Fruit fly (Drosophila melanogaster): ENCODE data around the gene Spn28Db.

Spn28Db gene

dm6 chr2L:7876520-7877232, 13.8 kb downstream of the Spn28Db start:
- TF ChIP-seq CG8301 (tag; optimal IDR thresholded peaks at IDR 0.05) (no peak), CG9948 (tag; optimal IDR thresholded peaks at IDR 0.05) (peak; percentile 17), D1 (tag; optimal IDR thresholded peaks at IDR 0.05) (no peak), Ets98B (GFP tag; IDR thresholded peaks at IDR 0.05) (no peak), CG12605 (GFP tag; IDR thresholded peaks at IDR 0.05) (no peak), CG32121 (GFP tag; IDR thresholded peaks at IDR 0.05) (no peak), CG34367 (tag; optimal IDR thresholded peaks at IDR 0.05) (no peak), Snoo (tag; optimal IDR thresholded peaks at IDR 0.05) (no peak), fd96Ca (GFP tag; IDR thresholded peaks at IDR 0.05) (no peak), CG8159 (tag; optimal IDR thresholded peaks at IDR 0.05) (peak; percentile 24), rn (GFP tag; IDR thresholded peaks at IDR 0.05) (no peak), CG15710 (tag; optimal IDR thresholded peaks at IDR 0.05) (no peak), CG14655 (GFP tag; optimal IDR thresholded peaks at IDR 0.05) (peak; percentile 44), CG4496 (GFP tag; IDR thresholded peaks at IDR 0.05) (0 out of 3 replicates have a peak, but pooled peaks have one; percentile 41), Pif1B (GFP tag; optimal IDR thresholded peaks at IDR 0.05) (no peak), CG17806 (tag; optimal IDR thresholded peaks at IDR 0.05) (no peak), gl (tag; optimal IDR thresholded peaks at IDR 0.05) (no peak)

DNA sequence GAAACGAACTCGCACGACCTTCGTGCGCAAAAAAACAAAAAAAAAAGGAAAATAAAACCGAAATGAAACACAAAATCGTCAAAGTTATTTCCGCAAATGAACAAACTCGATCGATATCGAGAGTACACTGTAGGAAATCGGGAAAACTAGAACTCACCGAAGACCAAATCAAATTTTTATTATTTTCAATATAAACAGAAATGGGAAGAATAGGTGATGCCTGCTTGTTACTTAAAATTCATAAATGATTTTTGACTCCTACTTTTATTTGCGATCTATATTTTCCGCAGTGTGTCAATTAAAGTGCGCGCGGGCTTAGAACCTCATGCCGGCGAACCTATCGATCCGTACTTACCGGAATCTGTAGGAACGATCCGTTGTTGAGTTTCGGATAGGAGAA, 14.8 kb downstream of the Spn28Db start:
- TF ChIP-seq Pif1A (GFP tag; optimal IDR thresholded peaks at IDR 0.05): peak; percentile 39
- no peak for TF ChIP-seq D1 (tag; optimal IDR thresholded peaks at IDR 0.05)
- no peak for TF ChIP-seq CG8301 (tag; optimal IDR thresholded peaks at IDR 0.05)
- TF ChIP-seq rn (GFP tag; IDR thresholded peaks at IDR 0.05): no peak
- peak; percentile 43 for TF ChIP-seq CG8159 (tag; optimal IDR thresholded peaks at IDR 0.05)
- TF ChIP-seq CG32121 (GFP tag; IDR thresholded peaks at IDR 0.05): no peak
- TF ChIP-seq Ets98B (GFP tag; IDR thresholded peaks at IDR 0.05): no peak
- no peak for TF ChIP-seq fd96Ca (GFP tag; IDR thresholded peaks at IDR 0.05)
- TF ChIP-seq Pif1B (GFP tag; optimal IDR thresholded peaks at IDR 0.05): peak; percentile 12
- TF ChIP-seq CG12605 (GFP tag; IDR thresholded peaks at IDR 0.05): no peak
- TF ChIP-seq Snoo (tag; optimal IDR thresholded peaks at IDR 0.05): peak; percentile 37
- peak; percentile 26 for TF ChIP-seq CG15710 (tag; optimal IDR thresholded peaks at IDR 0.05)
- TF ChIP-seq CG13204 (GFP tag; optimal IDR thresholded peaks at IDR 0.05): no peak
- TF ChIP-seq CG4496 (GFP tag; IDR thresholded peaks at IDR 0.05): 0 out of 3 replicates have a peak, but pooled peaks have one; percentile 17
- TF ChIP-seq CG17806 (tag; optimal IDR thresholded peaks at IDR 0.05): peak; percentile 40
- TF ChIP-seq CG9948 (tag; optimal IDR thresholded peaks at IDR 0.05): peak; percentile 14
- TF ChIP-seq CG10348 (GFP tag; IDR thresholded peaks at IDR 0.05): no peak
- no peak for TF ChIP-seq gl (tag; optimal IDR thresholded peaks at IDR 0.05)

DNA sequence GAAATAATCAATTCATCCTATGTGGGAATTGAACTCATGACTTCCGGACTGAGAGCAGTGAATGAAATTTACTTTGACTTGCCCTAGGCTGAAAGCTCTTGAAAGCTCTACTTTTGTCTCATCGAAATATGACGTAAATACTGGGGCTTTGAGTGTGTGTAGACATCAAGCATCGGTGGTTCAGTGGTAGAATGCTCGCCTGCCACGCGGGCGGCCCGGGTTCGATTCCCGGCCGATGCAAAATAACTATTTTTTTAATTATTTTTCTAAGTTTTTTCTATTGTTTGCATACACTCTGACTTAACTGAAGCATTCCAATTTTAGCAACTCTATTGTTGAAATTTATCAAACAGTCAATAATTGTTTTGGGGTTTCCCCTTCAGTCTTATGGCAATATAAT, 17.8 kb downstream of the Spn28Db start:
- TF ChIP-seq Ets98B (GFP tag; IDR thresholded peaks at IDR 0.05): peak; percentile 37; the same call in 1 of the 2 replicates
- TF ChIP-seq CG10348 (GFP tag; IDR thresholded peaks at IDR 0.05): no peak
- no peak for TF ChIP-seq CG17806 (tag; optimal IDR thresholded peaks at IDR 0.05)
- no peak for TF ChIP-seq Snoo (tag; optimal IDR thresholded peaks at IDR 0.05)

DNA sequence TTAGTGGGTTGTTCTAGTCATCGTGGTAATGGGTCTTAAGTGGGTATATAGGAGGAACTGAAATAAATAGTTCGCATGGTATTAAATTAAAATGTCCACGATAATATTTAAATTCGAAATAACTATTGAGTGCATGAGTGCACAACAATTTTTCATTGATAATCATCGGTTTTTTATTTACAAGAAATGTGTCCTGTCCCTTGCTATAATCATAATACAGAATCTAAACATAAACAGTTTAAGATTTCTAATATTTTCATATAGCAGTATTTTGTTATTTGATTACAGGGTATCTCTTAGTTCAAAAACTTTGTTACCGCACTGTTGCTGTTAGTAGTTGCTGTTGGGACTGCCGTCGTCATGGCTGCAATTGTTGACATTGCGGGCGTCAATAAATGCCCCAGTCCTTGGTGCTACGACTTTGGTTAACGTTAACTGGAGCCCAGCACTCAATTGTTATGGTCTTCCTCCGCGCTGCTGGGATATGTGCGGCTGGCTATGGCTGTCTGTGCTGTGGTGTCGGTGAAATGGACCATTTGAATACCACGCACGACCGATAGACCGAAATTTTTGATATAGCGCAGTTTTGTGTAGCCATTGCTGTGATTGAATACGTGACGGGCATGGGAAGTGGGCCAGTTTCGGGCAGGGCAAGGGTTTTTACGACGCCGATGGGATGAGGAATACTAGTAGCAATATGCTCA, 18.5 kb downstream of the Spn28Db start:
- no peak for TF ChIP-seq rn (GFP tag; IDR thresholded peaks at IDR 0.05)
- no peak for TF ChIP-seq CG13204 (GFP tag; optimal IDR thresholded peaks at IDR 0.05)
- no peak for TF ChIP-seq EcR (GFP tag; optimal IDR thresholded peaks at IDR 0.05)
- peak; percentile 14 for TF ChIP-seq Pif1A (GFP tag; optimal IDR thresholded peaks at IDR 0.05)
- TF ChIP-seq CG8301 (tag; optimal IDR thresholded peaks at IDR 0.05): peak; percentile 57
- no peak for TF ChIP-seq Snoo (tag; optimal IDR thresholded peaks at IDR 0.05)
- no peak for TF ChIP-seq Ets98B (GFP tag; IDR thresholded peaks at IDR 0.05)
- peak; percentile 50 for TF ChIP-seq CG9948 (tag; optimal IDR thresholded peaks at IDR 0.05)
- TF ChIP-seq CG4496 (GFP tag; IDR thresholded peaks at IDR 0.05): 0 out of 3 replicates have a peak, but pooled peaks have one; percentile 10
- TF ChIP-seq CG8159 (tag; optimal IDR thresholded peaks at IDR 0.05): peak; percentile 43
- no peak for TF ChIP-seq fd96Ca (GFP tag; IDR thresholded peaks at IDR 0.05)
- TF ChIP-seq gl (tag; optimal IDR thresholded peaks at IDR 0.05): no peak
- TF ChIP-seq CG15710 (tag; optimal IDR thresholded peaks at IDR 0.05): peak; percentile 19
- no peak for TF ChIP-seq D1 (tag; optimal IDR thresholded peaks at IDR 0.05)
- TF ChIP-seq CG12605 (GFP tag; IDR thresholded peaks at IDR 0.05): 0 out of 2 replicates have a peak, but pooled peaks have one; percentile 13
- no peak for TF ChIP-seq CG34367 (tag; optimal IDR thresholded peaks at IDR 0.05)
- peak; percentile 60 for TF ChIP-seq CG14655 (GFP tag; optimal IDR thresholded peaks at IDR 0.05)
- TF ChIP-seq Pif1B (GFP tag; optimal IDR thresholded peaks at IDR 0.05): no peak
- 0 out of 2 replicates have a peak, but pooled peaks have one; percentile 15 for TF ChIP-seq CG32121 (GFP tag; IDR thresholded peaks at IDR 0.05)
- TF ChIP-seq CG17806 (tag; optimal IDR thresholded peaks at IDR 0.05): peak; percentile 29
- TF ChIP-seq CG10348 (GFP tag; IDR thresholded peaks at IDR 0.05): no peak

DNA sequence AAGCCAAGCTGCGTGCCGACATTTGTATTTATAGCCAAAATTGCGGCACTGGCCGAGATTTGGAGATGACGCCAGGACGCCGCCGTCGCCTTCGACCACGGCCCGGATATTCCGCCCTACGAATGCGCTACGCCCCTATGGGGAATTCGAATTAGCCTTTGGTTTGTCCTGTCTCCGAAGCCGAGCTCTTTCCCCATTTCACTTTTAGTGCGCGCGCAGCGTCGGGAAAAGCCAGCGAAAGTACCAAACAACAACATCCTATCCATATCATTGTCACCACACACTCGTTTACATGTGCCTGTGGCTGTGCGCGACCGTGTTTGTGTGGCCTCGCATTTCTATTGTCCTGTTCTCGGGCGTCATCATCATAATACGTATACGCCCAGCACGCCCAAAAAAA, 19.2 kb downstream of the Spn28Db start, which contains the start of gene Proc:
TSS of gene Proc (minus strand) at position 101 of the 400 bp plus-strand sequence.
- TF ChIP-seq CG4496 (GFP tag; IDR thresholded peaks at IDR 0.05) (0 out of 3 replicates have a peak, but pooled peaks have one; percentile 15), CG17806 (tag; optimal IDR thresholded peaks at IDR 0.05) (no peak), fd96Ca (GFP tag; IDR thresholded peaks at IDR 0.05) (peak; percentile 24; the same call in 1 of the 3 replicates), rn (GFP tag; IDR thresholded peaks at IDR 0.05) (no peak), CG15710 (tag; optimal IDR thresholded peaks at IDR 0.05) (no peak)

Data from whole organism, pupa.